Worm (Caenorhabditis elegans) whole organism, mixed stage, embryonic: ENCODE data around the gene Y51H7C.10.

Experiments used
- M03D4.4 ChIP-seq: sonication (generic microtip); optimal IDR thresholded peaks from 2 replicates; lab custom pipeline; 2017; ENCODE audit warnings: mild to moderate bottlenecking, missing genetic modification characterization, missing compliant biosample characterization
- bed-3 ChIP-seq: fragments of 200-800 bp; sonication (Bioruptor generic); optimal IDR thresholded peaks from 3 replicates; lab custom pipeline; 2018; ENCODE audit warnings: mild to moderate bottlenecking, missing genetic modification characterization, moderate library complexity, missing compliant biosample characterization
- blmp-1 ChIP-seq: fragments of 150-350 bp; optimal IDR thresholded peaks from 2 replicates; lab custom pipeline; 2014; ENCODE audit warnings: missing biosample characterization, missing genetic modification characterization
- ceh-39 ChIP-seq: fragments of 150-350 bp; optimal IDR thresholded peaks from 2 replicates; lab custom pipeline; 2014; ENCODE audit warnings: missing biosample characterization, missing genetic modification characterization
- ceh-43 ChIP-seq: fragments of 200-800 bp; sonication (Bioruptor generic); optimal IDR thresholded peaks from 2 replicates; lab custom pipeline; 2018; ENCODE audit warnings: mild to moderate bottlenecking, missing genetic modification characterization, moderate library complexity, missing compliant biosample characterization
- ces-1 ChIP-seq: fragments of 150-350 bp; optimal IDR thresholded peaks from 2 replicates; lab custom pipeline; 2014; ENCODE audit warnings: missing biosample characterization, missing genetic modification reagents, missing genetic modification characterization
- cnd-1 ChIP-seq: fragments of 200-800 bp; sonication (Bioruptor generic); optimal IDR thresholded peaks from 2 replicates; lab custom pipeline; 2018; ENCODE audit warnings: mild to moderate bottlenecking, missing genetic modification characterization, missing compliant biosample characterization
- drap-1 ChIP-seq: fragments of 200-800 bp; sonication (Bioruptor generic); optimal IDR thresholded peaks from 3 replicates; lab custom pipeline; 2018; ENCODE audit warnings: mild to moderate bottlenecking, missing genetic modification characterization, missing compliant biosample characterization
- hlh-1 ChIP-seq: fragments of 150-350 bp; optimal IDR thresholded peaks from 2 replicates; lab custom pipeline; 2014; ENCODE audit warnings: missing biosample characterization, missing genetic modification reagents, missing genetic modification characterization
- lin-13 ChIP-seq: fragments of 150-350 bp; optimal IDR thresholded peaks from 2 replicates; lab custom pipeline; 2014; ENCODE audit warnings: missing biosample characterization, missing genetic modification characterization
- lin-32 ChIP-seq: fragments of 200-800 bp; sonication (Bioruptor generic); optimal IDR thresholded peaks from 2 replicates; lab custom pipeline; 2018; ENCODE audit warnings: mild to moderate bottlenecking, missing genetic modification characterization, missing compliant biosample characterization
- lsy-2 ChIP-seq: fragments of 150-350 bp; optimal IDR thresholded peaks from 2 replicates; lab custom pipeline; 2014; ENCODE audit warnings: missing biosample characterization, missing genetic modification characterization
- mab-5 ChIP-seq: fragments of 150-350 bp; optimal IDR thresholded peaks from 2 replicates; lab custom pipeline; 2014; ENCODE audit warnings: missing biosample characterization, missing genetic modification characterization
- mep-1 ChIP-seq: fragments of 150-350 bp; optimal IDR thresholded peaks from 2 replicates; lab custom pipeline; 2017; ENCODE audit warnings: missing biosample characterization, missing genetic modification reagents, missing genetic modification characterization, inconsistent platforms
- mls-2 ChIP-seq: sonication (generic microtip); optimal IDR thresholded peaks from 2 replicates; lab custom pipeline; 2016; ENCODE audit warnings: mild to moderate bottlenecking, missing genetic modification characterization, moderate library complexity, missing compliant biosample characterization
- nhr-12 ChIP-seq: fragments of 150-350 bp; optimal IDR thresholded peaks from 2 replicates; lab custom pipeline; 2014; ENCODE audit warnings: missing biosample characterization, missing genetic modification characterization
- nhr-2 ChIP-seq: fragments of 150-350 bp; optimal IDR thresholded peaks from 2 replicates; lab custom pipeline; 2014; ENCODE audit warnings: missing biosample characterization, missing genetic modification characterization
- nhr-237 ChIP-seq: fragments of 150-350 bp; optimal IDR thresholded peaks from 2 replicates; lab custom pipeline; 2014; ENCODE audit warnings: missing biosample characterization, missing genetic modification characterization
- nhr-28 ChIP-seq: fragments of 150-350 bp; optimal IDR thresholded peaks from 2 replicates; lab custom pipeline; 2014; ENCODE audit warnings: missing biosample characterization, missing genetic modification characterization
- nhr-76 ChIP-seq: sonication (generic microtip); optimal IDR thresholded peaks from 2 replicates; lab custom pipeline; 2017; ENCODE audit warnings: missing biosample characterization, missing genetic modification characterization
- pha-4 ChIP-seq: fragments of 150-350 bp; optimal IDR thresholded peaks from 2 replicates; lab custom pipeline; 2018; ENCODE audit warnings: missing biosample characterization, missing genetic modification reagents, missing genetic modification characterization
- sem-2 ChIP-seq: fragments of 200-800 bp; sonication (Bioruptor generic); optimal IDR thresholded peaks from 2 replicates; lab custom pipeline; 2018; ENCODE audit warnings: mild to moderate bottlenecking, missing genetic modification characterization, missing compliant biosample characterization
- sptf-1 ChIP-seq: sonication (generic microtip); optimal IDR thresholded peaks from 2 replicates; lab custom pipeline; 2017; ENCODE audit warnings: mild to moderate bottlenecking, missing genetic modification characterization, moderate library complexity, missing compliant biosample characterization
- unc-120 ChIP-seq: sonication (generic microtip); optimal IDR thresholded peaks from 2 replicates; lab custom pipeline; 2017; ENCODE audit warnings: missing genetic modification characterization, missing compliant biosample characterization; ENCODE audit not compliant: poor library complexity, severe bottlenecking
- unc-62 ChIP-seq: fragments of 150-350 bp; optimal IDR thresholded peaks from 2 replicates; lab custom pipeline; 2014; ENCODE audit warnings: missing biosample characterization, missing genetic modification reagents, missing genetic modification characterization
- zip-8 ChIP-seq: fragments of 150-350 bp; optimal IDR thresholded peaks from 2 replicates; lab custom pipeline; 2014; ENCODE audit warnings: missing biosample characterization, missing genetic modification characterization
- ztf-11 ChIP-seq: fragments of 150-350 bp; optimal IDR thresholded peaks from 2 replicates; lab custom pipeline; 2014; ENCODE audit warnings: missing biosample characterization, missing genetic modification characterization

Y51H7C.10 gene

DNA sequence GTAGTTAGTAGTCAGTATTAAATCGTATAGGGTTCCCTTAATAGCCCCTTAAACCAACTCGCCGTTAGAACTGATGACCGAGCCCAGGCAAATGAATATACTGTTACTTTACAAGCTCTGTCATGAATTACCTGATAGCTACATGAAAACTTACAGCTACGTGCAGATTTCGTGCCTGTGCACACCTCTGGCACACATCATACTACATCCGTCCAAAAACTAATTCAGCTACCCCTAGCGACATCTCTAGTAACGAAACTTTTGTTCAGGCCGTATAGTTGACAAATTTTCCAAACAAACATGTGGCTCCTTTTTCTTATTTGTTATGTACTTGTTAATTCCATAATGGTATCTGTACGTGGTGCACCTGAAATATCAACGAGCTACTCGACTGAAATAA, 23.5 kb downstream of the Y51H7C.10 start, which contains the start of gene F54D12.1:
TSS of gene F54D12.1 (plus strand) at position 301 of the 400 bp plus-strand sequence.
- TF ChIP-seq ces-1: no peak
- TF ChIP-seq nhr-28: no peak
- no peak for TF ChIP-seq ztf-11 (tag; lab: Kevin White, UChicago)
- no peak for TF ChIP-seq lsy-2 (tag; lab: Kevin White, UChicago)
- no peak for TF ChIP-seq mep-1 (tag; lab: Kevin White, UChicago)
- no peak for TF ChIP-seq lin-32
- no peak for TF ChIP-seq pha-4 (tag; lab: Kevin White, UChicago)
- TF ChIP-seq ceh-43: no peak
- no peak for TF ChIP-seq hlh-1 (tag; lab: Kevin White, UChicago)
- TF ChIP-seq sptf-1 (tag; lab: Kevin White, UChicago): no peak
- TF ChIP-seq blmp-1: no peak
- TF ChIP-seq ceh-39 (tag; lab: Kevin White, UChicago): no peak

DNA sequence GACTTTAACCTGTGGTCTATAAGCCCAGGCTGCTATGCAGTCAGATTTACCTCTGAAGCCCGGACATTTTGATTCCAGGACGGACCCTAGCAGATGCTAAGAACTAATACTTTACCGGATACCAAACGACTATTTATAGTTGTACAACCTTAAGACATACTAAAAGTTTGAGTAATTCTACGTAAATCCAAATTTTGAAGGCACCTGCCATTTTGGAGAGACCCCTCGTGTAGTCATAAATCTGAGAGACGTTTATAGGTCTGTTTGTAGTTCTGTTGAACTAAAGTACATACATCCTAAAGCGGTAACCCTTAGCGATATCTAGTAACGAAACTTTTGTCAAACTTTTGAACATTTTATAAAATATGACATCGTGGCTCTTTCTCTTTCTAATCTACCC, 25.2 kb downstream of the Y51H7C.10 start, which contains the start of gene F54D12.2:
TSS of gene F54D12.2 (plus strand) at position 301 of the 400 bp plus-strand sequence.
- TF ChIP-seq mls-2 (tag; lab: Kevin White, UChicago): no peak
- no peak for TF ChIP-seq cnd-1 (tag; lab: Kevin White, UChicago)
- TF ChIP-seq nhr-28: no peak
- no peak for TF ChIP-seq M03D4.4
- TF ChIP-seq nhr-12 (tag; lab: Kevin White, UChicago): no peak
- no peak for TF ChIP-seq hlh-1 (tag; lab: Kevin White, UChicago)
- no peak for TF ChIP-seq lin-32
- no peak for TF ChIP-seq sem-2 (GFP tag; lab: Kevin White, UChicago)
- TF ChIP-seq nhr-2 (tag; lab: Kevin White, UChicago): no peak
- no peak for TF ChIP-seq unc-62 (GFP tag; lab: Kevin White, UChicago)
- TF ChIP-seq lsy-2 (tag; lab: Kevin White, UChicago): no peak
- TF ChIP-seq unc-120 (tag; lab: Kevin White, UChicago): no peak

DNA sequence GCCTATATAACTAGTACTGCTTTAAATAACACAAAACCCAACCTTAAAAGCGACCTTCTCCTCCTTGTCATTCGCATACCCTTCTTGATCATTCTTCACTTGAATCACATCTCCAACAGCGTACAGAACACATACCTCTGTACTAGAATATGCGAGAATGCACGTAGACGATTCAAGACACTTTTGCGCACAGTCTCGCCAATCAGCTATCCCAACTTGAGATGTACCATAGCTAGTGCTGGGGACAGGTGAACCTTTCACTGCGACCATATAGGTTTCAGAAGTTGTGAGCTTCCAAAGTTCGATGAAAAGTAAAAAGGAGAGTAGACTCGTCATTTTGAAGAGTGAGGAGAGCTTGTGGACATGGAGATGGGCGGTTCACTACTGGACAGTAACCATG, 25.9 kb downstream of the Y51H7C.10 start, which contains the start of gene F54D12.8:
TSS of gene F54D12.8 (minus strand) at position 336 of the 400 bp plus-strand sequence.
- TF ChIP-seq unc-62 (GFP tag; lab: Kevin White, UChicago) (no peak), nhr-237 (tag; lab: Kevin White, UChicago) (no peak)

DNA sequence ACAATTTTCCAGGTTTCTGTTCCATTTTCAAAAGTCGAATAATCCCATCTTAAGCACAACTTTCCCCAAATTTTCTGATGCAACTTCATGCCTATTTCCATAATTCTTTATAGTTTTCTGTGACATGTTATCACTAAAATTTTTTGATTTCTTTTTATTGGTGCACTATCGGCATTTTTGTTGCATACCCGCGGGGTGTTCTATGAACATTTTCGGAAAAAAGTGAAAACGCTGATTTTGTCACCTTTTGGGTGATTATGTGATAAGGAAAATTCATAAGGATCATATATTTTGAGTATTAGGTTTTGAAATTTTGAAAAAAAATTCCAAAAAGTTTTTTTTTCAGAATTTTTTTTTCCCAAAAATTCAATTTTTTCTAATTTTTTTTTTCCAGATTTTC, 37.1 kb downstream of the Y51H7C.10 start, which contains the start of gene aat-7:
TSS of gene aat-7 (plus strand) at position 393 of the 400 bp plus-strand sequence.
- TF ChIP-seq M03D4.4 (no peak), drap-1 (GFP tag; lab: Kevin White, UChicago) (no peak), nhr-76 (tag; lab: Kevin White, UChicago) (no peak), bed-3 (GFP tag; lab: Kevin White, UChicago) (no peak), nhr-28 (no peak), mls-2 (tag; lab: Kevin White, UChicago) (no peak), zip-8 (tag; lab: Kevin White, UChicago) (no peak), hlh-1 (tag; lab: Kevin White, UChicago) (no peak), mab-5 (tag; lab: Kevin White, UChicago) (no peak), unc-62 (GFP tag; lab: Kevin White, UChicago) (no peak)

DNA sequence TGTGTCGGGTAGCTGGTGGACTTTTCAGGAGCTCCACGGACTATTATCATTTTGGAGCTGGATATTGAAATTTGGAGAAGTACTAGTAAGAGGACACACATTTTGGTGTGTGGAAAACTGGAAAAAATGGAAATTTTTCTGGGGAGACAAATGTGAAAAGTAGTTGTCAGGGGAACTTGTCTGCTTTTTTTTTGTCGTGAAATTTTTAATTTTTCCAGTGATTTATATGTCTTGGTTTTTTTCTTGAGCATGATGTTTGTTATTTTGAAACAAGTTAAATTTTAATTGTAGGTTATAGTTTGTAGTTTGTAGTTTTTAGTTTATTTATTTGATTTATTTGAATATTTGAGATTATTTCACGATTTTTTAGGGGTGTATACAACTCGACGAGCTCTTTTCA, 38.3 kb downstream of the Y51H7C.10 start, which contains the start of gene F54D12.7:
TSS of gene F54D12.7 (minus strand) at position 101 of the 400 bp plus-strand sequence.
- no peak for TF ChIP-seq ceh-43

DNA sequence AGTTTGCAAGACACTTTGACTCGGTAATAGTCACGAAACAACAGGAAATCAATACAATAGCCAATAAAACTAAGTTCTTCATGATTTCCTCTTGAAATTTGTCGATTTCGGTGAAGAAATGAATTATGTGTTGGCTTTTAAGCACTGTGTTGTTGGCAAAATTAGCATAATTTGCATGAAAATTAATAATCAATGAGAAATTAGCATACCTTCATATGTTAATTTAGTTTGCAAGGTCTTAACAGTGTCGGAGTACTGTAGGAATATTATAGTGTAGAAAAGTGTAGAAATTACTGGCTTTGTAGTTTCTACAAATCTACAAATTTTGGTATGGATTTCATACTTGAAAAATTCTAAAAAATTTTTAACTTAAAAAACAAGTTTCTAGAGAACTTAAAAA, 41.9 kb downstream of the Y51H7C.10 start, which contains the start of gene F54D12.9:
TSS of gene F54D12.9 (minus strand) at position 101 of the 400 bp plus-strand sequence.
- no peak for TF ChIP-seq nhr-76 (tag; lab: Kevin White, UChicago)
- no peak for TF ChIP-seq nhr-28
- no peak for TF ChIP-seq nhr-237 (tag; lab: Kevin White, UChicago)
- peak; percentile 5 for TF ChIP-seq blmp-1
- TF ChIP-seq, all 35 proteins: peak for 1

DNA sequence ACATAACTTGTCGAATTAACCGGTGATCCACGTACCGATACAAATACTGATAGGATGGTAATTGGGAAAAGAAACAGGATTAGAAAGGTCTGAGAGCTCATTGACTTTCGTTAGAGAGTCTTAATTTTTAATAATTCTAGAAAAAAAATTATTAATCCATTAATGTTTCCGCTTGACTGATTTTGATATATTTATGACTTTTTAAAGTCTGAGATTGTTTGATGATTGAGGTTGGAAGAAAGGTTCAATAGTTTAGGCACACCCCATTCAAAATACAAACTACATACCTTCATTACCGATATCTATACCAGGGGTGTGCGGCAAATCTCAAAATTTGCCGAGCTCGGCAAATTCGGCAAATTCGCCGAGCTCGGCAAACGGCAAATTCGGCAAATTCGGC, 45.3 kb downstream of the Y51H7C.10 start, which contains the start of gene F54D12.10:
TSS of gene F54D12.10 (minus strand) at position 101 of the 400 bp plus-strand sequence.
- TF ChIP-seq lin-13 (tag; lab: Kevin White, UChicago) (no peak), ceh-43 (no peak), drap-1 (GFP tag; lab: Kevin White, UChicago) (no peak), mab-5 (tag; lab: Kevin White, UChicago) (no peak), unc-120 (tag; lab: Kevin White, UChicago) (no peak), nhr-28 (no peak)
